Worm (Caenorhabditis elegans) whole organism, L3 larva: Measurements from ENCODE around the gene Y73F8A.12.

ENCODE experiments used
- ceh-28 ChIP-seq: fragments of 150-350 bp; optimal IDR thresholded peaks from 2 replicates; lab custom pipeline; 2014; ENCODE audit warnings: missing biosample characterization, missing genetic modification reagents, missing genetic modification characterization
- ceh-82 ChIP-seq: fragments of 150-350 bp; optimal IDR thresholded peaks from 2 replicates; lab custom pipeline; 2014; ENCODE audit warnings: missing biosample characterization, missing genetic modification characterization
- elt-1 ChIP-seq: fragments of 150-350 bp; optimal IDR thresholded peaks from 2 replicates; lab custom pipeline; 2014; ENCODE audit warnings: missing biosample characterization, missing genetic modification characterization
- fos-1 ChIP-seq: fragments of 150-350 bp; optimal IDR thresholded peaks from 2 replicates; lab custom pipeline; 2014; ENCODE audit warnings: missing biosample characterization, missing genetic modification characterization
- lin-15B ChIP-seq: fragments of 150-350 bp; optimal IDR thresholded peaks from 2 replicates; lab custom pipeline; 2014; ENCODE audit warnings: missing biosample characterization, missing genetic modification characterization
- mdl-1 ChIP-seq: fragments of 150-350 bp; optimal IDR thresholded peaks from 2 replicates; lab custom pipeline; 2014; ENCODE audit warnings: missing biosample characterization, missing genetic modification characterization
- nhr-237 ChIP-seq: fragments of 150-350 bp; optimal IDR thresholded peaks from 2 replicates; lab custom pipeline; 2014; ENCODE audit warnings: missing biosample characterization, missing genetic modification characterization
- nhr-76 ChIP-seq: fragments of 150-350 bp; sonication (generic microtip); optimal IDR thresholded peaks from 5 replicates; lab custom pipeline; 2014; ENCODE audit warnings: missing biosample characterization, missing genetic modification characterization
- pha-4 ChIP-seq: fragments of 150-350 bp; optimal IDR thresholded peaks from 2 replicates; lab custom pipeline; 2014; ENCODE audit warnings: missing biosample characterization, missing genetic modification reagents, missing genetic modification characterization
- skn-1 ChIP-seq: fragments of 150-350 bp; optimal IDR thresholded peaks from 2 replicates; lab custom pipeline; 2014; ENCODE audit warnings: missing biosample characterization, missing genetic modification characterization
- snpc-4 ChIP-seq: fragments of 150-350 bp; optimal IDR thresholded peaks from 2 replicates; lab custom pipeline; 2014; ENCODE audit warnings: missing biosample characterization, missing genetic modification characterization
- unc-62 ChIP-seq: fragments of 150-350 bp; sonication (generic microtip); optimal IDR thresholded peaks from 4 replicates; lab custom pipeline; 2014; ENCODE audit warnings: missing biosample characterization, missing genetic modification reagents, missing genetic modification characterization
- zag-1 ChIP-seq: fragments of 150-350 bp; optimal IDR thresholded peaks from 2 replicates; lab custom pipeline; 2014; ENCODE audit warnings: missing biosample characterization, missing genetic modification characterization
- ztf-11 ChIP-seq: fragments of 150-350 bp; optimal IDR thresholded peaks from 2 replicates; lab custom pipeline; 2014; ENCODE audit warnings: missing biosample characterization, missing genetic modification characterization

DNA sequence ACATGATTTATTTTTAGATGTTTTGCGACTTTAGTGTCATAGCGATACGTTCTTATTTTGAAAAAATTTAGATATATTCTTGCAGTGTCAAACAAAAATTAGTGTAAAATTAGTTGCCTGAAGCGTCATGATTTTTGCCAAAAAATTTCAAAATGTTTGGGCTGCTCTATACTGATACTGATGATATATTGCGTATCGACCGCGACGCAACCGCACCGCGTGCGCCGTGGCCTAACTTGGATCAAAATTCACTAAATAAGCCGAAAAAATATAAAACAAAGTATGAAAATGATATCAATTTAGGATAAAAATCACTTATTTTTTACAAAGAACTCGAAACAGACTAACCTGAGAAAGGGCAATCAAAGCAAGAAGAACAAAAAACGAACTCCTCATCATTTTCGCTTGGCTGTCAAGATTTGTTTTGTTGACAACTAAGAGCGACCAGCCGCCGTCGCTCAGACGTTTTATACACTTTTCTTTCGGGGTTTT is 36.1 kb downstream of the Y73F8A.12 start, which contains the start of gene ccg-1:
- TF ChIP-seq ceh-82: no peak
- TF ChIP-seq zag-1 (tag; lab: Kevin White, UChicago): no peak
- TF ChIP-seq fos-1: no peak
- TF ChIP-seq nhr-76: no peak
- no peak for TF ChIP-seq ztf-11 (tag; lab: Kevin White, UChicago)
- no peak for TF ChIP-seq lin-15B (tag; lab: Kevin White, UChicago)
- TF ChIP-seq mdl-1 (tag; lab: Kevin White, UChicago): no peak
- TF ChIP-seq unc-62 (GFP tag; lab: Kevin White, UChicago): no peak
- no peak for TF ChIP-seq elt-1 (tag; lab: Kevin White, UChicago)
- no peak for TF ChIP-seq skn-1 (tag; lab: Kevin White, UChicago)
- TF ChIP-seq nhr-237 (tag; lab: Kevin White, UChicago): no peak
- TF ChIP-seq snpc-4 (tag; lab: Kevin White, UChicago): no peak
- no peak for TF ChIP-seq pha-4 (tag; lab: Kevin White, UChicago)
- TF ChIP-seq ceh-28 (tag; lab: Kevin White, UChicago): no peak
